Fruit fly (Drosophila melanogaster) whole organism, embryonic: ENCODE results near the gene CG10053.

Source experiments
- CG11504 ChIP-seq: fragments of 200-800 bp; sonication (Bioruptor generic); optimal IDR thresholded peaks from 3 replicates; lab custom pipeline; 2019; ENCODE audit warnings: missing biosample characterization, mild to moderate bottlenecking, missing genetic modification characterization, moderate library complexity
- CG12942 ChIP-seq: fragments of 200-800 bp; sonication (Bioruptor generic); optimal IDR thresholded peaks from 3 replicates; lab custom pipeline; 2016; ENCODE audit warnings: missing biosample characterization, missing genetic modification characterization
- CG13296 ChIP-seq: fragments of 200-800 bp; sonication (Bioruptor generic); optimal IDR thresholded peaks from 3 replicates; lab custom pipeline; 2018; ENCODE audit warnings: missing biosample characterization, mild to moderate bottlenecking, missing genetic modification characterization
- CG42726 ChIP-seq: fragments of 200-800 bp; sonication (Bioruptor generic); IDR thresholded peaks from 2 replicates; pipeline ENCODE4 v1.3.6; 2022; ENCODE audit warnings: missing biosample characterization, missing genetic modification characterization; ENCODE audit not compliant: partially characterized antibody
- CTCF ChIP-seq: fragments of 200-800 bp; sonication (Bioruptor generic); optimal IDR thresholded peaks from 2 replicates; lab custom pipeline; 2017; ENCODE audit warnings: missing biosample characterization, mild to moderate bottlenecking, missing genetic modification characterization, moderate library complexity
- D19A ChIP-seq: fragments of 200-800 bp; optimal IDR thresholded peaks from 3 replicates; lab custom pipeline; 2019; ENCODE audit warnings: missing biosample characterization, mild to moderate bottlenecking, missing genetic modification characterization, moderate library complexity
- Dek ChIP-seq: fragments of 200-800 bp; sonication (Bioruptor generic); optimal IDR thresholded peaks from 3 replicates; lab custom pipeline; 2019; ENCODE audit warnings: missing biosample characterization, mild to moderate bottlenecking, missing genetic modification characterization, moderate library complexity
- PHDP ChIP-seq: fragments of 200-800 bp; sonication (Bioruptor generic); optimal IDR thresholded peaks from 3 replicates; lab custom pipeline; 2018; ENCODE audit warnings: missing biosample characterization, mild to moderate bottlenecking, missing genetic modification characterization, moderate library complexity
- Six4 ChIP-seq: fragments of 200-800 bp; sonication (Bioruptor generic); optimal IDR thresholded peaks from 2 replicates; lab custom pipeline; 2016; ENCODE audit warnings: missing biosample characterization, missing genetic modification characterization
- Xrp1 ChIP-seq: fragments of 200-800 bp; sonication (Bioruptor generic); IDR thresholded peaks from 2 replicates; pipeline ENCODE4 v1.3.6; 2022; ENCODE audit warnings: missing biosample characterization, missing genetic modification characterization
- crp ChIP-seq, 2 experiments: fragments of 200-800 bp; sonication (Bioruptor generic); optimal IDR thresholded peaks; 2 replicates in 1 of 2; 3 replicates in 1 of 2; lab custom pipeline; 2017; ENCODE audit warnings: missing biosample characterization in 2 of 2, missing genetic modification characterization in 2 of 2, mild to moderate bottlenecking in 1 of 2, moderate library complexity in 1 of 2
- oc ChIP-seq: fragments of 200-800 bp; sonication (Bioruptor generic); optimal IDR thresholded peaks from 2 replicates; lab custom pipeline; 2018; ENCODE audit warnings: missing biosample characterization, mild to moderate bottlenecking, missing genetic modification characterization, moderate library complexity
- pum ChIP-seq: fragments of 200-800 bp; sonication (Bioruptor generic); optimal IDR thresholded peaks from 2 replicates; lab custom pipeline; 2016; ENCODE audit warnings: missing biosample characterization, missing genetic modification characterization
- rib ChIP-seq: fragments of 200-800 bp; sonication (Bioruptor generic); IDR thresholded peaks from 2 replicates; pipeline ENCODE4 v1.3.6; 2022; ENCODE audit warnings: missing biosample characterization, missing genetic modification characterization

dm6 chr3R:7251857-7252256 lies 5.0 kb downstream of the CG10053 start, which contains the start of gene Obp84a:
- TF ChIP-seq CG12942 (no peak), D19A (tag; lab: Kevin White, UChicago) (no peak), Xrp1 (no peak), Six4 (GFP tag; lab: Kevin White, UChicago) (no peak), CTCF (GFP tag; lab: Kevin White, UChicago) (no peak), CG11504 (tag; lab: Kevin White, UChicago) (no peak), rib (GFP tag; lab: Robert Waterston, UW) (no peak), oc (tag; lab: Kevin White, UChicago) (no peak), PHDP (tag; lab: Kevin White, UChicago) (no peak), Dek (tag; lab: Kevin White, UChicago) (no peak), CG13296 (GFP tag; lab: Kevin White, UChicago) (no peak), pum (GFP tag; lab: Kevin White, UChicago) (no peak), CG42726 (no peak), crp (GFP tag; optimal IDR thresholded peaks at IDR 0.05; lab: Kevin White, UChicago) (no peak)
